Worm (Caenorhabditis elegans) whole organism, late embryonic: ENCODE results near the gene F53B2.8.
"Not testable (repeated sequence)": the region's sequence is repeated elsewhere in the genome, so short reads cannot be mapped to it uniquely, and the experiment has no call there.

ENCODE experiments used
- ceh-2 ChIP-seq: sonication (generic microtip); optimal IDR thresholded peaks from 2 replicates; lab custom pipeline; 2016; ENCODE audit warnings: missing genotype, missing genetic modification characterization, missing compliant biosample characterization
- fkh-6 ChIP-seq: sonication (generic microtip); optimal IDR thresholded peaks from 2 replicates; lab custom pipeline; 2016; ENCODE audit warnings: missing genetic modification characterization, missing compliant biosample characterization
- pqm-1 ChIP-seq: sonication (generic microtip); optimal IDR thresholded peaks from 2 replicates; lab custom pipeline; 2016; ENCODE audit warnings: missing genetic modification characterization, missing compliant biosample characterization

Gene F53B2.8

ce11 chrIV:12476942-12477341 is 50.3 kb downstream of the F53B2.8 start, which contains the start of gene T04A11.1:
TSS of gene T04A11.1 (minus strand) at chrIV:12477042.
- not testable (repeated sequence) for TF ChIP-seq pqm-1, fkh-6, ceh-2 (tag; lab: Kevin White, UChicago)
